ENCODE assay signal across 5 fruit fly cellular contexts in the genomic region with DNA sequence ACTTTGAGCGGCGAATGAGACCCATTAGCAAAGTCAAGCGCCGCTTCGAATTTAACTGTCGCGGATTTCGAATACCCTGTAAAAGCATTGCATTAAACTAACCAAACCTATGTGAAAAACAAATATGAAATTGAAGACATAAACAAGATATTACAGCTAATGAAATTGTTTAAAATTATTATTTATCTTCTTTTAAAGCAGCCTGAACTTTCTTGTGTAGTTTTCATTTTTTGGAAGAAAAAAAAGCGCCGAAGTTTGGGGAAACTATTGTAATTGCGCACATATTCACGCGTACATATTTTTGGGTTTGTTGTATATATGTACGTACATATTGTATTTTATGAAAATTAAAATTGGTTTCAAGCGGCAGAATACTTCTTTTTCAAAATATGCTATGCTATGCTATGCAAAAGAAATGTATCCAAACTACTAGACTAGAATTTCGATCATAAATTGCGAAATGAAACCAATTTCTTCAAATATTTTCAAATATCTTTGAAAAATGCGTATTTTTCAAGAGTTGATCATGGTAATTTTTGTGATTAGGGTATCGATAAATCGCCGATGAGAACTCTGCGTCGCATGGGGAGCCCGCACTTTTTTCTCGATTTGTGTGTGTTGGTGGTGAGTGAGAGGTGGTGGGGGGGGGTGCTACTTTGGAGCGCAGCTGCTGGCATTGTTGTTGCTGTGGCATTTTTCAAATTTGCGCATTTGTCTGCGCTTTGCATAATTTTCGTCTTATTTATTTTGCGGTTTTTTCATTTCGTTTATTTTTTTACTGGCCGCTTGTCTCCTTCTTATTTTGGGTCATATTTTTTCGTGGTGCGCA.
TF ChIP-seq lines count a peak whose summit lies in the region.

No protein-coding gene starts in this region.

- TF ChIP-seq CTCF in whole organism, embryonic (GFP tag; optimal IDR thresholded peaks at IDR 0.05; lab: Kevin White, UChicago): no peak

TF ChIP-seq in whole organism, adult, 20 proteins besides CTCF, POLR2A, EP300 and RAD21:
- TF ChIP-seq toe (GFP tag; optimal IDR thresholded peaks at IDR 0.05; lab: Kevin White, UChicago) (no peak), tj (GFP tag; optimal IDR thresholded peaks at IDR 0.05; lab: Kevin White, UChicago) (peak; percentile 74), cic (GFP tag; optimal IDR thresholded peaks at IDR 0.05; lab: Kevin White, UChicago) (no peak), CG7101 (tag; optimal IDR thresholded peaks at IDR 0.05; lab: Kevin White, UChicago) (no peak), CG1620 (GFP tag; optimal IDR thresholded peaks at IDR 0.05; lab: Kevin White, UChicago) (no peak), CG11617 (GFP tag; optimal IDR thresholded peaks at IDR 0.05; lab: Kevin White, UChicago) (no peak)

TF ChIP-seq in whole organism, embryonic, 481 proteins besides CTCF, POLR2A, EP300 and RAD21 (continues in another document):
- TF ChIP-seq crol (GFP tag; IDR thresholded peaks at IDR 0.05; lab: Robert Waterston, UW) (peak; percentile 60), chinmo (GFP tag; IDR thresholded peaks at IDR 0.05; lab: Robert Waterston, UW; ENCODE audit: partially characterized antibody) (0 out of 4 replicates have a peak, but pooled peaks have one; percentile 48), gcm2 (GFP tag; optimal IDR thresholded peaks at IDR 0.05; lab: Kevin White, UChicago) (no peak), Atf-2 (GFP tag; optimal IDR thresholded peaks at IDR 0.05; lab: Kevin White, UChicago) (no peak), bab2 (GFP tag; optimal IDR thresholded peaks at IDR 0.05; lab: Kevin White, UChicago) (no peak), pita (GFP tag; optimal IDR thresholded peaks at IDR 0.05; lab: Kevin White, UChicago) (no peak), abd-A (tag; optimal IDR thresholded peaks at IDR 0.05; lab: Kevin White, UChicago) (no peak), pb (GFP tag; optimal IDR thresholded peaks at IDR 0.05; lab: Kevin White, UChicago) (no peak), Drgx (GFP tag; IDR thresholded peaks at IDR 0.05; lab: Robert Waterston, UW) (peak; percentile 30; the same call in 1 of the 2 replicates), row (GFP tag; IDR thresholded peaks at IDR 0.05; lab: Robert Waterston, UW) (peak; percentile 24; the same call in 1 of the 3 replicates), Deaf1 (tag; optimal IDR thresholded peaks at IDR 0.05; lab: Kevin White, UChicago) (no peak), sens (GFP tag; lab: Kevin White, UChicago) (peak; percentile 68), mirr (GFP tag; optimal IDR thresholded peaks at IDR 0.05; lab: Kevin White, UChicago) (no peak), ewg (GFP tag; optimal IDR thresholded peaks at IDR 0.05; lab: Kevin White, UChicago) (no peak), gsb (GFP tag; IDR thresholded peaks at IDR 0.05; lab: Robert Waterston, UW) (no peak), CG31388 (GFP tag; optimal IDR thresholded peaks at IDR 0.05; lab: Kevin White, UChicago) (no peak), CG7987 (GFP tag; optimal IDR thresholded peaks at IDR 0.05; lab: Kevin White, UChicago) (no peak), CG7745 (tag; optimal IDR thresholded peaks at IDR 0.05; lab: Kevin White, UChicago) (no peak), BEAF-32 (GFP tag; optimal IDR thresholded peaks at IDR 0.05; lab: Kevin White, UChicago) (no peak)

TF ChIP-seq in whole organism, prepupa, 60 proteins besides CTCF, POLR2A, EP300 and RAD21:
- TF ChIP-seq Ets96B (tag; optimal IDR thresholded peaks at IDR 0.05; lab: Kevin White, UChicago): no peak
- peak; percentile 21 for TF ChIP-seq esn (GFP tag; optimal IDR thresholded peaks at IDR 0.05; lab: Kevin White, UChicago)
- peak; percentile 18; the same call in 1 of the 3 replicates for TF ChIP-seq eg (GFP tag; IDR thresholded peaks at IDR 0.05; lab: Robert Waterston, UW)
- TF ChIP-seq CG6808 (GFP tag; optimal IDR thresholded peaks at IDR 0.05; lab: Kevin White, UChicago): no peak
- TF ChIP-seq achi (GFP tag; optimal IDR thresholded peaks at IDR 0.05; lab: Kevin White, UChicago): no peak
- peak; percentile 2 for TF ChIP-seq CG32006 (GFP tag; optimal IDR thresholded peaks at IDR 0.05; lab: Kevin White, UChicago)
- TF ChIP-seq CG3919 (GFP tag; optimal IDR thresholded peaks at IDR 0.05; lab: Kevin White, UChicago): no peak
- peak; percentile 16 for TF ChIP-seq topi (GFP tag; optimal IDR thresholded peaks at IDR 0.05; lab: Kevin White, UChicago)
- TF ChIP-seq Eip78C (GFP tag; lab: Kevin White, UChicago): peak; percentile 72
- peak; percentile 23 for TF ChIP-seq Met (GFP tag; optimal IDR thresholded peaks at IDR 0.05; lab: Kevin White, UChicago)
- no peak for TF ChIP-seq CG1621 (tag; optimal IDR thresholded peaks at IDR 0.05; lab: Kevin White, UChicago)
- no peak for TF ChIP-seq Sox102F (GFP tag; optimal IDR thresholded peaks at IDR 0.05; lab: Kevin White, UChicago)
- no peak for TF ChIP-seq fd59A (GFP tag; optimal IDR thresholded peaks at IDR 0.05; lab: Kevin White, UChicago)
- peak; percentile 11 for TF ChIP-seq lz (GFP tag; optimal IDR thresholded peaks at IDR 0.05; lab: Kevin White, UChicago)
- TF ChIP-seq CG15336 (GFP tag; IDR thresholded peaks at IDR 0.05; lab: Robert Waterston, UW): 0 out of 2 replicates have a peak, but pooled peaks have one; percentile 11
- peak; percentile 61 for TF ChIP-seq svp (GFP tag; lab: Kevin White, UChicago)

TF ChIP-seq in whole organism, pupa, 21 proteins besides CTCF, POLR2A, EP300 and RAD21:
- TF ChIP-seq CG4496 (GFP tag; IDR thresholded peaks at IDR 0.05; lab: Robert Waterston, UW) (no peak), fd96Ca (GFP tag; IDR thresholded peaks at IDR 0.05; lab: Robert Waterston, UW) (0 out of 3 replicates have a peak, but pooled peaks have one; percentile 43), CG15710 (tag; optimal IDR thresholded peaks at IDR 0.05; lab: Kevin White, UChicago) (no peak), CG14655 (GFP tag; optimal IDR thresholded peaks at IDR 0.05; lab: Kevin White, UChicago) (no peak), gl (tag; optimal IDR thresholded peaks at IDR 0.05; lab: Kevin White, UChicago) (no peak), EcR (GFP tag; optimal IDR thresholded peaks at IDR 0.05; lab: Kevin White, UChicago) (no peak), Ets98B (GFP tag; IDR thresholded peaks at IDR 0.05; lab: Robert Waterston, UW) (peak; percentile 30; the same call in 1 of the 2 replicates)

TF ChIP-seq in whole organism, wandering third instar larva, 38 proteins besides CTCF, POLR2A, EP300 and RAD21:
- TF ChIP-seq Myc (optimal IDR thresholded peaks at IDR 0.05; lab: Kevin White, UChicago): no peak
- TF ChIP-seq HLH106 (tag; optimal IDR thresholded peaks at IDR 0.05; lab: Kevin White, UChicago): no peak
- no peak for TF ChIP-seq Mio (GFP tag; optimal IDR thresholded peaks at IDR 0.05; lab: Kevin White, UChicago)
- TF ChIP-seq Hr78 (GFP tag; optimal IDR thresholded peaks at IDR 0.05; lab: Kevin White, UChicago): no peak
- TF ChIP-seq psq (GFP tag; optimal IDR thresholded peaks at IDR 0.05; lab: Kevin White, UChicago): peak; percentile 16
- no peak for TF ChIP-seq CG32264 (GFP tag; optimal IDR thresholded peaks at IDR 0.05; lab: Kevin White, UChicago)
- peak; percentile 88 for TF ChIP-seq jim (GFP tag; optimal IDR thresholded peaks at IDR 0.05; lab: Kevin White, UChicago)
- no peak for TF ChIP-seq Jra (GFP tag; optimal IDR thresholded peaks at IDR 0.05; lab: Kevin White, UChicago)
- TF ChIP-seq Dif (GFP tag; optimal IDR thresholded peaks at IDR 0.05; lab: Kevin White, UChicago; ENCODE audit: partially characterized antibody): peak; percentile 13
- no peak for TF ChIP-seq sv (GFP tag; optimal IDR thresholded peaks at IDR 0.05; lab: Kevin White, UChicago)
- TF ChIP-seq sage (GFP tag; optimal IDR thresholded peaks at IDR 0.05; lab: Kevin White, UChicago): no peak
- TF ChIP-seq CrebA (GFP tag; optimal IDR thresholded peaks at IDR 0.05; lab: Kevin White, UChicago; ENCODE audit: borderline replicate concordance): no peak
- no peak for TF ChIP-seq foxo (GFP tag; optimal IDR thresholded peaks at IDR 0.05; lab: Kevin White, UChicago)
- TF ChIP-seq Rel (GFP tag; optimal IDR thresholded peaks at IDR 0.05; lab: Kevin White, UChicago): no peak
- peak; percentile 23 for TF ChIP-seq Rel (tag; optimal IDR thresholded peaks at IDR 0.05; lab: Kevin White, UChicago)
- no peak for TF ChIP-seq N (GFP tag; optimal IDR thresholded peaks at IDR 0.05; lab: Kevin White, UChicago)
- TF ChIP-seq GATAd (GFP tag; optimal IDR thresholded peaks at IDR 0.05; lab: Kevin White, UChicago): no peak
- TF ChIP-seq dsf (GFP tag; optimal IDR thresholded peaks at IDR 0.05; lab: Kevin White, UChicago; ENCODE audit: borderline replicate concordance): no peak
- TF ChIP-seq Dfd (GFP tag; optimal IDR thresholded peaks at IDR 0.05; lab: Kevin White, UChicago): peak; percentile 92
- no peak for TF ChIP-seq Abd-B (GFP tag; optimal IDR thresholded peaks at IDR 0.05; lab: Kevin White, UChicago)
- no peak for TF ChIP-seq usp (GFP tag; optimal IDR thresholded peaks at IDR 0.05; lab: Kevin White, UChicago)
- no peak for TF ChIP-seq ey (GFP tag; optimal IDR thresholded peaks at IDR 0.05; lab: Kevin White, UChicago)
- peak; percentile 54 for TF ChIP-seq woc (GFP tag; optimal IDR thresholded peaks at IDR 0.05; lab: Kevin White, UChicago)
- TF ChIP-seq tai (GFP tag; optimal IDR thresholded peaks at IDR 0.05; lab: Kevin White, UChicago): no peak
- no peak for TF ChIP-seq brk (GFP tag; optimal IDR thresholded peaks at IDR 0.05; lab: Kevin White, UChicago)
- no peak for TF ChIP-seq br (GFP tag; optimal IDR thresholded peaks at IDR 0.05; lab: Kevin White, UChicago)
- no peak for TF ChIP-seq pan (optimal IDR thresholded peaks at IDR 0.05; lab: Kevin White, UChicago)
- no peak for TF ChIP-seq dl (GFP tag; optimal IDR thresholded peaks at IDR 0.05; lab: Kevin White, UChicago; ENCODE audit: insufficient read depth in 1 of 2, partially characterized antibody in 2 of 2)
- TF ChIP-seq fru (GFP tag; optimal IDR thresholded peaks at IDR 0.05; lab: Kevin White, UChicago): no peak
- TF ChIP-seq Hr83 (GFP tag; optimal IDR thresholded peaks at IDR 0.05; lab: Kevin White, UChicago; ENCODE audit: poor library complexity, severe bottlenecking): no peak
